Worm (Caenorhabditis elegans): Measurements from ENCODE around the gene F15E6.4.

DNA sequence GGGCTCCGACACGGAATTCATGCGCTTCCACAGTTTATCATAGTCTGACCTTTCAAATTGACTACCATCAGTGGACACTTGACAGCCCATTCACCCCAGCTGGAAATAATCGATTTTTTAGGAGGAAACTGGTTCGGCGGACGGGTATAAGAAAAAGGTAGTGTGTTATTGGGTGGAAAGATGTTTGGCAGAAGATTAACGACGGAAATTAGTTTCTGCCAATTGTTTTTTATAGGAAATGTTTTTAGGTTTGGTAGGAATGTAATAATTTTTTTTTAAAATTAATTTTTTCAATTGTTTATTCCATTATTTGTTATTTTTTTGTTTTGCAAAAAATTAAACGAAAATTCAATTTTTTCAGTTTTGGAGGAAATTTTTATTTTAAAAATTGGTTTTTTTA lies 7.7 kb downstream of the F15E6.4 start, which contains the start of gene F15E6.9:
- TF ChIP-seq nfya-1 (tag; optimal IDR thresholded peaks at IDR 0.05; ENCODE audit: insufficient read depth) (no peak), zag-1 (tag; optimal IDR thresholded peaks at IDR 0.05) (no peak), pqm-1 (tag; optimal IDR thresholded peaks at IDR 0.05) (no peak), nhr-237 (tag; optimal IDR thresholded peaks at IDR 0.05) (no peak), elt-2 (tag; optimal IDR thresholded peaks at IDR 0.05) (no peak), R02D3.7 (tag; optimal IDR thresholded peaks at IDR 0.05) (no peak), nhr-76 (tag; optimal IDR thresholded peaks at IDR 0.05) (no peak), nhr-28 (tag; optimal IDR thresholded peaks at IDR 0.05) (no peak), ceh-28 (tag; optimal IDR thresholded peaks at IDR 0.05) (no peak), lin-39 (tag; optimal IDR thresholded peaks at IDR 0.05) (no peak), unc-62 (GFP tag; optimal IDR thresholded peaks at IDR 0.05) (no peak)
